Worm (Caenorhabditis elegans): Measurements from ENCODE around the gene srt-24.

DNA sequence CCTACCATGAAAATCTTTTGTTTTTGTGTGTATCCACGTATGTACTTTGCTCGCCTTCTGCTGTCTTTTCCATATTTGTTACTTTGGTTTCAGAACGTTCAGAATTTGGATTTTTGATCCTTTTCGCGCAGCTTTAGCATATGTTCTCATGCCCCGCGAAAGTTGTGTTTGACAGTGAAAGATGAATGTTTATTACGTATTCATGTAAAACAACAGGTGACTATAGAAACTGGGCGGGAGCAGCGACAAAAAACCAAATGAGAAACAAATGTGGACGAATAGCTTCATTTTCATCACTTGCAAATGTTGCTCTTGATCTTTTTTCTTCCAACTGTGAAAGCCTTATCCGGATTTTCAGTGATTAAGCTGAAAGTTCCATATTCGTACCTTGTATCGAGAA is 14.5 kb downstream of the srt-24 start, which contains the start of gene clec-164:
- no peak for TF ChIP-seq ztf-29 (GFP tag; IDR thresholded peaks at IDR 0.05)
- TF ChIP-seq med-1 (GFP tag; optimal IDR thresholded peaks at IDR 0.05; ENCODE audit: insufficient read depth), result no peak
- no peak for TF ChIP-seq ztf-23 (GFP tag; IDR thresholded peaks at IDR 0.05)
- no peak for TF ChIP-seq tab-1 (GFP tag; IDR thresholded peaks at IDR 0.05)
- TF ChIP-seq flt-1 (GFP tag; IDR thresholded peaks at IDR 0.05), result no peak
- no peak for TF ChIP-seq T22C8.4 (GFP tag; IDR thresholded peaks at IDR 0.05)
